Worm (Caenorhabditis elegans) whole organism, L4 larva: Measurements from ENCODE around the gene dpf-2.
A peak's percentile ranks its signal among the peaks of the same experiment; 100 is the strongest.

Source experiments
- F26F4.8 ChIP-seq: fragments of 200-800 bp; sonication (Bioruptor generic); conservative IDR thresholded peaks from 2 replicates; pipeline ENCODE4 v1.3.6; 2022; ENCODE audit warnings: missing genetic modification characterization, missing compliant biosample characterization
- T20F7.1 ChIP-seq: fragments of 200-800 bp; sonication (Bioruptor generic); optimal IDR thresholded peaks from 2 replicates; lab custom pipeline; 2018; ENCODE audit warnings: mild to moderate bottlenecking, missing genetic modification characterization, missing compliant biosample characterization
- T26A8.4 ChIP-seq: fragments of 200-800 bp; sonication (Bioruptor generic); IDR thresholded peaks from 2 replicates; pipeline ENCODE4 v1.3.6; 2022; ENCODE audit warnings: missing genetic modification characterization, missing compliant biosample characterization
- ZK337.2 ChIP-seq: fragments of 200-800 bp; sonication (Bioruptor generic); IDR thresholded peaks from 2 replicates; pipeline ENCODE4 v1.3.6; 2022; ENCODE audit warnings: missing genetic modification reagents, missing genetic modification characterization, missing compliant biosample characterization
- aha-1 ChIP-seq: fragments of 150-350 bp; peaks from one replicate; lab custom pipeline; 2014; ENCODE audit warnings: missing biosample characterization, missing genetic modification characterization
- ama-1 ChIP-seq: fragments of 150-350 bp; optimal IDR thresholded peaks from 2 replicates; lab custom pipeline; 2014; ENCODE audit warnings: inconsistent platforms, mixed read lengths
- ceh-20 ChIP-seq: fragments of 200-800 bp; sonication (Bioruptor generic); IDR thresholded peaks from 2 replicates; pipeline ENCODE4 v1.3.6; 2022; ENCODE audit warnings: missing genetic modification reagents, missing genetic modification characterization, missing compliant biosample characterization
- ceh-82 ChIP-seq: sonication (generic microtip); optimal IDR thresholded peaks from 2 replicates; lab custom pipeline; 2017; ENCODE audit warnings: missing biosample characterization, missing genetic modification characterization
- ces-1 ChIP-seq: fragments of 150-350 bp; sonication (generic microtip); optimal IDR thresholded peaks from 4 replicates; lab custom pipeline; 2014; ENCODE audit warnings: missing biosample characterization, missing genetic modification reagents, missing genetic modification characterization
- daf-16 ChIP-seq, 3 experiments: sonication (generic microtip); optimal IDR thresholded peaks; 2 replicates each; lab custom pipeline; 2016 to 2017; ENCODE audit warnings: missing genetic modification characterization in 3 of 3, missing genetic modification reagents in 3 of 3, mild to moderate bottlenecking in 2 of 3, missing compliant biosample characterization in 2 of 3, missing biosample characterization in 1 of 3, moderate library complexity in 1 of 3
- daf-19 ChIP-seq: fragments of 200-800 bp; sonication (Bioruptor generic); conservative IDR thresholded peaks from 2 replicates; pipeline ENCODE4 v1.3.6; 2022; ENCODE audit warnings: missing genetic modification characterization, missing compliant biosample characterization
- dmd-6 ChIP-seq: fragments of 200-800 bp; sonication (Bioruptor generic); IDR thresholded peaks from 2 replicates; pipeline ENCODE4 v1.3.6; 2022; ENCODE audit warnings: missing genetic modification reagents, missing genetic modification characterization, missing compliant biosample characterization
- dve-1 ChIP-seq: sonication (generic microtip); optimal IDR thresholded peaks from 2 replicates; lab custom pipeline; 2017; ENCODE audit warnings: antibody characterized with exemption, mild to moderate bottlenecking, missing genetic modification characterization, missing compliant biosample characterization; ENCODE audit not compliant: insufficient read depth
- fkh-10 ChIP-seq: fragments of 150-350 bp; optimal IDR thresholded peaks from 2 replicates; lab custom pipeline; 2014; ENCODE audit warnings: missing biosample characterization, missing genetic modification reagents, missing genetic modification characterization
- gei-8 ChIP-seq: fragments of 200-800 bp; sonication (Bioruptor generic); optimal IDR thresholded peaks from 2 replicates; lab custom pipeline; 2018; ENCODE audit warnings: mild to moderate bottlenecking, missing genetic modification characterization, missing compliant biosample characterization
- hif-1 ChIP-seq, 2 experiments: sonication (generic microtip); optimal IDR thresholded peaks; 2 replicates each; lab custom pipeline; 2016 to 2017; ENCODE audit warnings: missing compliant biosample characterization in 2 of 2, missing genetic modification characterization in 2 of 2, missing genetic modification reagents in 2 of 2, missing genotype in 2 of 2, mild to moderate bottlenecking in 1 of 2
- hlh-11 ChIP-seq: fragments of 200-800 bp; sonication (Bioruptor generic); optimal IDR thresholded peaks from 2 replicates; lab custom pipeline; 2018; ENCODE audit warnings: mild to moderate bottlenecking, missing genetic modification characterization, missing compliant biosample characterization
- hlh-30 ChIP-seq: sonication (generic microtip); optimal IDR thresholded peaks from 2 replicates; lab custom pipeline; 2017; ENCODE audit warnings: antibody characterized with exemption, mild to moderate bottlenecking, missing genetic modification characterization, missing compliant biosample characterization; ENCODE audit not compliant: insufficient read depth
- lin-1 ChIP-seq: fragments of 200-800 bp; sonication (Bioruptor generic); IDR thresholded peaks from 2 replicates; pipeline ENCODE4 v1.3.6; 2022; ENCODE audit warnings: missing genetic modification reagents, missing genetic modification characterization, missing compliant biosample characterization
- lin-29 ChIP-seq: fragments of 200-800 bp; sonication (Bioruptor generic); IDR thresholded peaks from 2 replicates; pipeline ENCODE4 v1.3.6; 2022; ENCODE audit warnings: missing genetic modification reagents, missing genetic modification characterization, missing compliant biosample characterization
- mdl-1 ChIP-seq, 2 experiments: fragments of 150-350 bp in 1 of 2; sonication (generic microtip) in 1 of 2; optimal IDR thresholded peaks; 2 replicates each; lab custom pipeline; 2014 to 2017; ENCODE audit warnings: missing biosample characterization in 2 of 2, missing genetic modification characterization in 2 of 2
- mxl-3 ChIP-seq: fragments of 200-800 bp; sonication (Bioruptor generic); optimal IDR thresholded peaks from 2 replicates; lab custom pipeline; 2018; ENCODE audit warnings: mild to moderate bottlenecking, missing genetic modification characterization, missing compliant biosample characterization
- nhr-10 ChIP-seq: fragments of 150-350 bp; optimal IDR thresholded peaks from 2 replicates; lab custom pipeline; 2014; ENCODE audit warnings: missing biosample characterization, missing genetic modification characterization
- nhr-102 ChIP-seq: sonication (generic microtip); optimal IDR thresholded peaks from 2 replicates; lab custom pipeline; 2016; ENCODE audit warnings: mild to moderate bottlenecking, missing genetic modification characterization, moderate library complexity, missing compliant biosample characterization
- nhr-28 ChIP-seq: fragments of 150-350 bp; optimal IDR thresholded peaks from 2 replicates; lab custom pipeline; 2014; ENCODE audit warnings: missing biosample characterization, missing genetic modification characterization
- nhr-48 ChIP-seq: sonication (generic microtip); optimal IDR thresholded peaks from 2 replicates; lab custom pipeline; 2016; ENCODE audit warnings: mild to moderate bottlenecking, missing genetic modification characterization, missing compliant biosample characterization
- pha-4 ChIP-seq, 2 experiments: fragments of 150-350 bp in 1 of 2; fragments of 200-800 bp in 1 of 2; sonication (Bioruptor generic) in 1 of 2; IDR thresholded peaks in 1 of 2; optimal IDR thresholded peaks in 1 of 2; 2 replicates each; pipeline versions ENCODE4 v1.3.6 to Lab custom; 2014 to 2022; ENCODE audit warnings: missing genetic modification characterization in 2 of 2, missing genetic modification reagents in 2 of 2, missing biosample characterization in 1 of 2, missing compliant biosample characterization in 1 of 2
- php-3 ChIP-seq: fragments of 200-800 bp; sonication (Bioruptor generic); IDR thresholded peaks from 2 replicates; pipeline ENCODE4 v1.3.6; 2022; ENCODE audit warnings: missing genetic modification reagents, missing genetic modification characterization, missing compliant biosample characterization
- pqm-1 ChIP-seq: sonication (generic microtip); optimal IDR thresholded peaks from 2 replicates; lab custom pipeline; 2017; ENCODE audit warnings: missing biosample characterization, missing genetic modification characterization
- saeg-2 ChIP-seq: fragments of 200-800 bp; sonication (Bioruptor generic); IDR thresholded peaks from 2 replicates; pipeline ENCODE4 v1.3.6; 2022; ENCODE audit warnings: missing genetic modification reagents, missing genetic modification characterization, missing compliant biosample characterization
- spr-1 ChIP-seq: sonication (generic microtip); optimal IDR thresholded peaks from 2 replicates; lab custom pipeline; 2016; ENCODE audit warnings: mild to moderate bottlenecking, missing genetic modification characterization, missing compliant biosample characterization
- spr-3 ChIP-seq: fragments of 200-800 bp; sonication (Bioruptor generic); optimal IDR thresholded peaks from 2 replicates; lab custom pipeline; 2018; ENCODE audit warnings: mild to moderate bottlenecking, missing genetic modification characterization, missing compliant biosample characterization
- tra-1 ChIP-seq: fragments of 200-800 bp; sonication (Bioruptor generic); IDR thresholded peaks from 2 replicates; pipeline ENCODE4 v1.3.6; 2022; ENCODE audit warnings: missing genetic modification reagents, missing genetic modification characterization, missing compliant biosample characterization
- unc-39 ChIP-seq: sonication (generic microtip); optimal IDR thresholded peaks from 2 replicates; lab custom pipeline; 2017; ENCODE audit warnings: missing biosample characterization, missing genetic modification characterization
- unc-62 ChIP-seq, 3 experiments: fragments of 150-350 bp in 1 of 3; sonication (generic microtip); optimal IDR thresholded peaks in 2 of 3; peaks in 1 of 3; 1 replicate in 1 of 3; 2 replicates in 2 of 3; lab custom pipeline; 2014 to 2017; ENCODE audit warnings: missing biosample characterization in 3 of 3, missing genetic modification characterization in 3 of 3, missing genetic modification reagents in 3 of 3, missing genotype in 1 of 3
- zfp-2 ChIP-seq: sonication (generic microtip); optimal IDR thresholded peaks from 2 replicates; lab custom pipeline; 2016; ENCODE audit warnings: mild to moderate bottlenecking, missing genetic modification characterization, missing compliant biosample characterization
- zfp-3 ChIP-seq: fragments of 200-800 bp; sonication (Bioruptor generic); conservative IDR thresholded peaks from 2 replicates; pipeline ENCODE4 v1.3.6; 2022; ENCODE audit warnings: missing genetic modification reagents, missing genetic modification characterization, missing compliant biosample characterization
- zip-11 ChIP-seq: fragments of 200-800 bp; sonication (Bioruptor generic); IDR thresholded peaks from 2 replicates; pipeline ENCODE4 v1.3.6; 2022; ENCODE audit warnings: missing genetic modification characterization, missing compliant biosample characterization

dpf-2 gene

ce11 chrX:14831531-14831930, at the start of gene dpf-2:
dpf-2 (plus strand) TSS chrX:14831831.
- TF ChIP-seq F26F4.8 (GFP tag; lab: Robert Waterston, UW) (no peak), aha-1 (tag; lab: Kevin White, UChicago) (peak; percentile 10)

DNA sequence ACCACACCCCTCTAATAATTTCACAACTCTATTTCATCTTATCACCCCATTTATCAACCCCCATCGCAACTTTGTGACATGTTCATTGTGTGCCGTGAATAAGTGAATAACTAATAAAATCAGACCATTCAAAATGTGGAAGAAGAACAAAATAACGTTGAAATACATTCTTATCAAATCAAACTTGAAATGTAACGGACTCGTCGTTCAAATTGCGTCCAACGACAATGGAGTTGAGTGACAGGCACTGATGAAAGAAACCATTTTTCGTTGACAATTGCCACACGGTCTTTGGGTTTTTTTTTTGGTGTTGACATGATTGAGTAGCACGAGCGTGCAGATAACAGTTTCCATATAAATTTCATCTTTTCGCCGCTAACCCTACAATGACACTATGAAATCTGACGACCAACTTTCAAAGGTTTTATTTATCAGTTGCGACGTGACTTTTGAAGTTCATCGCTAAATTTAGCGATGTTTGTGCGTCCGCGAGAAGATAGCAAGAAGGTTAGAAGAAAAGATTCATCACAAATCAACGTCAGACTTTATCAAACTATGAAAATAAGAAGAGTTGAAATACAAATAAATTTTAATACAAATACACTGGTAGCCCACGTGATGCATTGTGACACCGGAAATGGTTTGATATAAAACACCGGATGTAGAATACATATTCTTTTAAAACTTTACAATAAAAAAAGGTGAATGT, 48.0 kb upstream of the dpf-2 start:
- TF ChIP-seq gei-8 (GFP tag; lab: Kevin White, UChicago) (peak; percentile 39), F26F4.8 (GFP tag; lab: Robert Waterston, UW) (no peak), T26A8.4 (GFP tag; lab: Robert Waterston, UW) (0 out of 2 replicates have a peak, but pooled peaks have one; percentile 11), ceh-20 (GFP tag; lab: Robert Waterston, UW) (peak; percentile 56; the same call in 1 of the 2 replicates), daf-16 (GFP tag; optimal IDR thresholded peaks at IDR 0.05; lab: Kevin White, UChicago) (peak in 1 of 2 experiments; percentile 59), daf-16 (tag; optimal IDR thresholded peaks at IDR 0.05; lab: Kevin White, UChicago) (peak; percentile 77), ZK337.2 (GFP tag; lab: Robert Waterston, UW) (no peak), zip-11 (no peak), dmd-6 (GFP tag; lab: Robert Waterston, UW) (peak; percentile 95), nhr-102 (peak; percentile 80), nhr-10 (tag; lab: Kevin White, UChicago) (no peak), pha-4 (GFP tag; IDR thresholded peaks at IDR 0.05; lab: Robert Waterston, UW) (0 out of 2 replicates have a peak, but pooled peaks have one; percentile 39), pha-4 (tag; optimal IDR thresholded peaks at IDR 0.05; lab: Kevin White, UChicago) (no peak), ces-1 (GFP tag; lab: Kevin White, UChicago) (no peak), T20F7.1 (GFP tag; lab: Kevin White, UChicago) (peak; percentile 30), tra-1 (GFP tag; lab: Robert Waterston, UW) (peak; percentile 93), hlh-30 (tag; lab: Kevin White, UChicago) (peak; percentile 29), dve-1 (tag; lab: Kevin White, UChicago) (peak; percentile 70), nhr-28 (tag; lab: Kevin White, UChicago) (peak; percentile 81), mxl-3 (GFP tag; lab: Kevin White, UChicago) (no peak), mdl-1 (tag; optimal IDR thresholded peaks at IDR 0.05; lab: Kevin White, UChicago) (peak in 1 of 2 experiments; percentile 65), zfp-2 (tag; lab: Kevin White, UChicago) (no peak), unc-62 (GFP tag; optimal IDR thresholded peaks at IDR 0.05 in 1 of 2; lab: Kevin White, UChicago) (peak in 1 of 2 experiments; percentile 67), unc-62 (tag; optimal IDR thresholded peaks at IDR 0.05; lab: Kevin White, UChicago) (no peak), nhr-48 (tag; lab: Kevin White, UChicago) (peak; percentile 92), php-3 (peak; percentile 86), hif-1 (tag; optimal IDR thresholded peaks at IDR 0.05; lab: Kevin White, UChicago) (peak in 1 of 2 experiments; percentile 71), ceh-82 (tag; lab: Kevin White, UChicago) (no peak), hlh-11 (tag; lab: Kevin White, UChicago) (peak; percentile 87), aha-1 (tag; lab: Kevin White, UChicago) (peak; percentile 98), pqm-1 (peak; percentile 81), daf-19 (GFP tag; lab: Robert Waterston, UW) (no peak), unc-39 (tag; lab: Kevin White, UChicago) (no peak), spr-3 (GFP tag; lab: Kevin White, UChicago) (no peak), saeg-2 (0 out of 2 replicates have a peak, but pooled peaks have one; percentile 16)

ce11 chrX:14786821-14787556, 44.6 kb upstream of the dpf-2 start:
- peak; percentile 64 for TF ChIP-seq aha-1 (tag; lab: Kevin White, UChicago)
- no peak for TF ChIP-seq T20F7.1 (GFP tag; lab: Kevin White, UChicago)
- TF ChIP-seq unc-62 (GFP tag; optimal IDR thresholded peaks at IDR 0.05 in 1 of 2; lab: Kevin White, UChicago), result peak in 1 of 2 experiments; percentile 90
- no peak for TF ChIP-seq unc-62 (tag; optimal IDR thresholded peaks at IDR 0.05; lab: Kevin White, UChicago)
- peak; percentile 65 for TF ChIP-seq mxl-3 (GFP tag; lab: Kevin White, UChicago)
- peak; percentile 34 for TF ChIP-seq nhr-10 (tag; lab: Kevin White, UChicago)
- TF ChIP-seq zfp-3 (GFP tag; lab: Robert Waterston, UW), result no peak
- peak; percentile 70 for TF ChIP-seq dmd-6 (GFP tag; lab: Robert Waterston, UW)
- TF ChIP-seq hlh-30 (tag; lab: Kevin White, UChicago), result peak; percentile 77
- TF ChIP-seq nhr-28 (tag; lab: Kevin White, UChicago), result peak; percentile 61
- TF ChIP-seq nhr-48 (tag; lab: Kevin White, UChicago), result peak; percentile 53
- peak; percentile 18 for TF ChIP-seq dve-1 (tag; lab: Kevin White, UChicago)
- peak; percentile 40; the same call in 1 of the 2 replicates for TF ChIP-seq php-3
- no peak for TF ChIP-seq spr-1 (tag; lab: Kevin White, UChicago)
- TF ChIP-seq daf-16 (GFP tag; optimal IDR thresholded peaks at IDR 0.05; lab: Kevin White, UChicago), result no peak
- TF ChIP-seq daf-16 (tag; optimal IDR thresholded peaks at IDR 0.05; lab: Kevin White, UChicago), result peak; percentile 59
- TF ChIP-seq ama-1 (lab: Kevin White, UChicago), result no peak
- TF ChIP-seq tra-1 (GFP tag; lab: Robert Waterston, UW), result 0 out of 2 replicates have a peak, but pooled peaks have one; percentile 35
- no peak for TF ChIP-seq lin-29
- no peak for TF ChIP-seq lin-1
- peak; percentile 34 to 74 for TF ChIP-seq hif-1 (tag; optimal IDR thresholded peaks at IDR 0.05; lab: Kevin White, UChicago)
- TF ChIP-seq fkh-10 (GFP tag; lab: Kevin White, UChicago), result no peak
